Worm (Caenorhabditis elegans): ENCODE measurements around the gene C33D3.5.

C33D3.5 gene

DNA sequence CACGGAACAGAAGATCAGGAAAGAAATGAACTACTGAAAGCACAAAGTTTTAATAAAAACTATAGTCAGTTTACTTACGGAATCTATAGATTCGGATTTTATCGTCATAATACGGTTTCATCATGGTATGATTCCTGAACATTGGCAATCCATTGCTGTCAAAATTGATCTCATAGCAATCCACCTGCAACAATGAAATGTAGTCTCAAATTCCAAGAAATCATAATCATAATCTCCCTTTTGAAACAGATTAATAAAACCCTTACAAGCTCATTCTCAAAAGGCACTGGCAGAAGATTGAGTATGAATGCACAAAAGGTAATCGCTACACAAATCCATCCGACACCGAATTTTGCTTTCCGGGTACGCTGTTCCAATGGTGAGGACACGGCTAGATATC, 28.8 kb upstream of the C33D3.5 start:
- no peak for TF ChIP-seq ceh-16 (tag; optimal IDR thresholded peaks at IDR 0.05)
- TF ChIP-seq nhr-67 (tag; optimal IDR thresholded peaks at IDR 0.05) = no peak
- no peak for TF ChIP-seq nhr-237 (tag; optimal IDR thresholded peaks at IDR 0.05)
- no peak for TF ChIP-seq eor-1 (tag; optimal IDR thresholded peaks at IDR 0.05)
- no peak for TF ChIP-seq elt-2 (tag; optimal IDR thresholded peaks at IDR 0.05)
- no peak for TF ChIP-seq sea-2 (GFP tag; optimal IDR thresholded peaks at IDR 0.05)
- TF ChIP-seq unc-39 (tag; optimal IDR thresholded peaks at IDR 0.05) = no peak
- no peak for TF ChIP-seq elt-1 (tag; optimal IDR thresholded peaks at IDR 0.05)
- no peak for TF ChIP-seq nhr-28 (tag; optimal IDR thresholded peaks at IDR 0.05)
- TF ChIP-seq ceh-9 (tag; optimal IDR thresholded peaks at IDR 0.05) = no peak
- TF ChIP-seq tbx-2 (tag; optimal IDR thresholded peaks at IDR 0.05) = no peak
- TF ChIP-seq skn-1 (tag; optimal IDR thresholded peaks at IDR 0.05) = no peak

DNA sequence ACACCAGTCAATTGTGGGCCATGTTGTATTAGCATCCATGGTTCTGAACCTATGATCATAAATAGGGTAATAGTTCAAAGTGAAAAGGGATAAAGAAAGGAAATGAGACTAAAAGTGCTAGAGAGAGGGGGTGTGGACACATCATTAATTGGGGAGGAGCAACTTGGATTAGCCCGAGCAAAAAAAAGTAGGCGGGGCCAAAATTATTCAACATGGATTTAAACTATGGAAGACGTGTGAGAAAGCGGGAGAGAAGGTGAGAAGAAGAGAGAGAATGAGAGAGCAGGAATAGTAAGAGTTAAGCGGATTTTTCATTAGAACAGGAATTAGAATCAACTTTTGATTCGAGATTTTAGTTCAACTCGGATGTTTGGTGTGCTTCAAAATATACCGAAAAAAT, 27.6 kb upstream of the C33D3.5 start, which contains the start of gene C39B10.1:
Gene C39B10.1, minus strand, starts transcription at position 101 of the 400 bp plus-strand sequence.
- TF ChIP-seq nhr-28 (tag; optimal IDR thresholded peaks at IDR 0.05) (no peak), nhr-23 (tag; optimal IDR thresholded peaks at IDR 0.05) (no peak), ceh-28 (tag; optimal IDR thresholded peaks at IDR 0.05) (no peak), tbx-2 (tag; optimal IDR thresholded peaks at IDR 0.05) (no peak), elt-2 (tag; optimal IDR thresholded peaks at IDR 0.05) (no peak), skn-1 (tag; optimal IDR thresholded peaks at IDR 0.05) (no peak), nhr-12 (tag; optimal IDR thresholded peaks at IDR 0.05) (no peak), elt-3 (tag; optimal IDR thresholded peaks at IDR 0.05) (no peak), nhr-67 (tag; optimal IDR thresholded peaks at IDR 0.05) (no peak), egl-5 (tag; optimal IDR thresholded peaks at IDR 0.05) (no peak), daf-12 (tag; optimal IDR thresholded peaks at IDR 0.05) (no peak), nhr-11 (tag; optimal IDR thresholded peaks at IDR 0.05) (no peak), ztf-11 (tag; optimal IDR thresholded peaks at IDR 0.05) (no peak), unc-62 (GFP tag; optimal IDR thresholded peaks at IDR 0.05) (no peak), lin-15B (tag; optimal IDR thresholded peaks at IDR 0.05) (no peak), ceh-9 (tag; optimal IDR thresholded peaks at IDR 0.05) (no peak)

DNA sequence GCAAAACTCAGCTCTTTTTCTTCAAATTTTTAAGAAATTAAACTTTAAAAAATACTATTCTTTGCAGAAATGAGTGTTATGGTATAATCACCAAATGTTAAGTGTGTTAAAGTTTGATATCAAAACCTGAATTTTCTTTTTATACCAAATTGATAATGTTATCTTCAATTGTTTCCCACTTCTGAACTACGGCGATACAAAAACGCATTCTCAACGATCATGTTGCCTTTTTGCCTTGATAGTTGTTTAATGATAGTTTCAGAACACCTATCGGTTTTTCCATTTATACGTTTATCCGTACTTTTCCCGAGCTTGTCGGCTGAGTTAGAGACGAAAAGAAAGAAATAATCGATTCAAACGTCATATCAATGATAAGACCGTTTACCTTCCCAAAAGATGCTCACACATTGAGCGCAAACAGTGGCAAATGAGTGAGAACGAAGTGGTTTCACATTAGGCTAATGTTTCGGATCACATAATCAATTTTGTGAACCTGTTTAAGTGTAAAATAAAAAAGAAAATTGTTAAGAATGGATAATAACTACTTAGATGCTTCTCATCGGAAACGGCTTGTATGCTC, 16.1 kb upstream of the C33D3.5 start, which contains the start of gene elt-4:
Gene elt-4, plus strand, starts transcription at position 530 of the 580 bp plus-strand sequence.
- TF ChIP-seq fkh-2 (tag; optimal IDR thresholded peaks at IDR 0.05) (no peak), pqm-1 (tag; optimal IDR thresholded peaks at IDR 0.05) (peak; percentile 57)

DNA sequence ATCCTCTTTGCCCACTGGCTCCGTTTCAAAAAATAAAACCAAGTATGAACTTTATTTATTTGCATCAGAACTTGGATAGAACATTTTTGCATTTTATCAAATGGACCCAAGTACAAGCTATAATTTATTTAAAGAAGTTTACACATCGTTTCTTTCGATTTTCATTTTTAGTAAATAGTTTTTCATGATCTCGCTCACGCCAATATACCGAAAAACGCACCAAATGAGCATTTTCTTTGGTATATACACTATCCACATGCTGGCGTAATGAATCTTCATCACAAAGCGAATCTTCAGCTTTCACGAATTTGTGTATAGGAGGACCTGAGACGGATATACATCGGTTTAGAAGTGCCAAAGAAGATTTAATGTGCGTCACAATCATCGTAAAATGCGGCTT, 14.6 kb upstream of the C33D3.5 start, which contains the start of gene C39B10.7:
Gene C39B10.7, plus strand, starts transcription at position 301 of the 400 bp plus-strand sequence.
- TF ChIP-seq fkh-10 (GFP tag; optimal IDR thresholded peaks at IDR 0.05) = no peak

DNA sequence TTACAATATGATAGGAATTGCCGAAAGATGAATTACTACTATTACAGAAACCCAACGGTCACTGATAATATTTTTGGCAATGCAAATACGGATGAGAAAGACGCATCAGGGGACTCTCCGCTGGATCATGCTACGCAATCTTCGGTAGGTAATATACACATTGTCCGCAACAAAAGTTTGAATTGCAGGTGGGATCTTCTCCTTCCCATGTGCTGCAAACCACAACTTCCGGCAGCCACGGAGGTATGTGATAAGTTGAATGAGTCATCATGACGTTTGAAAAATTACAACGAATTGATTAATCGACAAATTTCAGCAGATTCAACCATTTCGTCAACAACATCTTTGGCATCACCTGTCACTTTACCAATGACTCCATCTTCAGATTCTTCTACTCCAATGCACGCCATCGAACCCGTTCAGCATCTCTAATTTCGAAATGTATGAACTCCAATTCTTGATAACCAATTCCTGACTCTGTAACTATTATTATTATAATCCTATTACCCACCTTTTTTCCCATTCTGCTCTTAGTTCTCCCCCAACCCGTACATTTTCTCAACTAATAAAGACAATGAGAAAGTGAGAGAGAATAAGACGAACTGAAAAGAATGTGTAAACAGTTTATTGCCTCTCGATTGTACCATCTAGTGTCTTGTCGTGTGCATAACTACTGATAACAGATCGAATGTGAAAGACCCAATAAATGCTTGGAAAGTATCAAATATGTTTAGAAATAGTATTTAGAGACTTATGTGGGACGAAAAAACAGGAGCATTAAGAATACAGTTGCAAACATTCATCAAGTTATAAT, 13.8 kb upstream of the C33D3.5 start:
- TF ChIP-seq snpc-4 (tag; optimal IDR thresholded peaks at IDR 0.05) = no peak
- no peak for TF ChIP-seq ceh-9 (tag; optimal IDR thresholded peaks at IDR 0.05)
- TF ChIP-seq fkh-2 (tag; optimal IDR thresholded peaks at IDR 0.05) = no peak
- peak; percentile 93 for TF ChIP-seq pqm-1 (tag; optimal IDR thresholded peaks at IDR 0.05)
- no peak for TF ChIP-seq mml-1 (tag; optimal IDR thresholded peaks at IDR 0.05)
- peak; percentile 70 for TF ChIP-seq jun-1 (tag; optimal IDR thresholded peaks at IDR 0.05)
- no peak for TF ChIP-seq tbx-2 (tag; optimal IDR thresholded peaks at IDR 0.05)
- peak; percentile 65 for TF ChIP-seq pha-4 (tag; optimal IDR thresholded peaks at IDR 0.05)
- TF ChIP-seq nhr-23 (tag; optimal IDR thresholded peaks at IDR 0.05) = no peak
- TF ChIP-seq ceh-82 (tag; optimal IDR thresholded peaks at IDR 0.05) = no peak
- TF ChIP-seq aly-2 (tag; optimal IDR thresholded peaks at IDR 0.05) = no peak
